Worm (Caenorhabditis elegans) whole organism, L2 larva: ENCODE results near the gene D1079.1.

Experiments
- F13H6.1 ChIP-seq: sonication (generic microtip); optimal IDR thresholded peaks from 2 replicates; lab custom pipeline; 2016; ENCODE audit warnings: missing genetic modification characterization, missing compliant biosample characterization
- R02D3.7 ChIP-seq: fragments of 150-350 bp; optimal IDR thresholded peaks from 2 replicates; lab custom pipeline; 2014; ENCODE audit warnings: missing biosample characterization, missing genetic modification characterization
- aly-2 ChIP-seq: fragments of 150-350 bp; optimal IDR thresholded peaks from 2 replicates; lab custom pipeline; 2014; ENCODE audit warnings: missing biosample characterization, missing genetic modification characterization
- ama-1 ChIP-seq: fragments of 150-350 bp; optimal IDR thresholded peaks from 2 replicates; lab custom pipeline; 2018; ENCODE audit warnings: inconsistent platforms
- ceh-16 ChIP-seq: fragments of 150-350 bp; optimal IDR thresholded peaks from 2 replicates; lab custom pipeline; 2014; ENCODE audit warnings: missing biosample characterization, missing genetic modification characterization
- ceh-82 ChIP-seq: fragments of 150-350 bp; optimal IDR thresholded peaks from 2 replicates; lab custom pipeline; 2014; ENCODE audit warnings: missing biosample characterization, missing genetic modification characterization
- crh-2 ChIP-seq: sonication (generic microtip); optimal IDR thresholded peaks from 2 replicates; lab custom pipeline; 2017; ENCODE audit warnings: missing biosample characterization, missing genetic modification characterization
- dmd-4 ChIP-seq: sonication (generic microtip); optimal IDR thresholded peaks from 2 replicates; lab custom pipeline; 2017; ENCODE audit warnings: missing biosample characterization, missing genetic modification characterization
- egl-27 ChIP-seq: sonication (generic microtip); optimal IDR thresholded peaks from 3 replicates; lab custom pipeline; 2017; ENCODE audit warnings: missing biosample characterization, missing genetic modification reagents, missing genetic modification characterization
- elt-1 ChIP-seq: fragments of 150-350 bp; optimal IDR thresholded peaks from 2 replicates; lab custom pipeline; 2014; ENCODE audit warnings: missing biosample characterization, missing genetic modification characterization
- elt-3 ChIP-seq: sonication (generic microtip); optimal IDR thresholded peaks from 2 replicates; lab custom pipeline; 2017; ENCODE audit warnings: missing biosample characterization, missing genetic modification characterization
- fos-1 ChIP-seq: fragments of 150-350 bp; optimal IDR thresholded peaks from 2 replicates; lab custom pipeline; 2014; ENCODE audit warnings: missing biosample characterization, missing genetic modification characterization
- lin-11 ChIP-seq: fragments of 150-350 bp; sonication (generic microtip); optimal IDR thresholded peaks from 2 replicates; lab custom pipeline; 2014; ENCODE audit warnings: missing biosample characterization, missing genetic modification characterization, inconsistent platforms, mixed read lengths
- lin-13 ChIP-seq: fragments of 150-350 bp; optimal IDR thresholded peaks from 2 replicates; lab custom pipeline; 2014; ENCODE audit warnings: missing biosample characterization, missing genetic modification reagents, missing genetic modification characterization
- lsy-2 ChIP-seq, 2 experiments: fragments of 150-350 bp in 1 of 2; sonication (generic microtip) in 1 of 2; optimal IDR thresholded peaks; 2 replicates each; lab custom pipeline; 2014 to 2017; ENCODE audit warnings: missing biosample characterization in 2 of 2, missing genetic modification characterization in 2 of 2
- mbf-1 ChIP-seq: sonication (generic microtip); optimal IDR thresholded peaks from 2 replicates; lab custom pipeline; 2017; ENCODE audit warnings: missing biosample characterization, missing genetic modification characterization
- nhr-12 ChIP-seq: fragments of 150-350 bp; optimal IDR thresholded peaks from 2 replicates; lab custom pipeline; 2014; ENCODE audit warnings: missing biosample characterization, missing genetic modification characterization
- nhr-129 ChIP-seq: fragments of 150-350 bp; optimal IDR thresholded peaks from 2 replicates; lab custom pipeline; 2014; ENCODE audit warnings: missing biosample characterization, missing genetic modification characterization
- nhr-21 ChIP-seq: fragments of 150-350 bp; optimal IDR thresholded peaks from 2 replicates; lab custom pipeline; 2014; ENCODE audit warnings: missing biosample characterization, missing genetic modification characterization
- nhr-237 ChIP-seq: fragments of 150-350 bp; optimal IDR thresholded peaks from 2 replicates; lab custom pipeline; 2014; ENCODE audit warnings: missing biosample characterization, missing genetic modification characterization
- nhr-25 ChIP-seq: fragments of 150-350 bp; sonication (generic microtip); optimal IDR thresholded peaks from 3 replicates; lab custom pipeline; 2014; ENCODE audit warnings: missing biosample characterization, missing genetic modification characterization
- nhr-6 ChIP-seq: fragments of 150-350 bp; optimal IDR thresholded peaks from 2 replicates; lab custom pipeline; 2014; ENCODE audit warnings: missing biosample characterization, missing genetic modification characterization
- nhr-77 ChIP-seq: fragments of 150-350 bp; optimal IDR thresholded peaks from 2 replicates; lab custom pipeline; 2014; ENCODE audit warnings: missing biosample characterization, missing genetic modification characterization
- sem-4 ChIP-seq: fragments of 150-350 bp; optimal IDR thresholded peaks from 2 replicates; lab custom pipeline; 2014; ENCODE audit warnings: missing biosample characterization, missing genetic modification reagents, missing genetic modification characterization
- skn-1 ChIP-seq: sonication (generic microtip); optimal IDR thresholded peaks from 2 replicates; lab custom pipeline; 2017; ENCODE audit warnings: missing biosample characterization, missing genetic modification characterization
- sma-9 ChIP-seq, 2 experiments: fragments of 150-350 bp in 1 of 2; sonication (generic microtip) in 1 of 2; optimal IDR thresholded peaks; 2 replicates each; lab custom pipeline; 2014 to 2016; ENCODE audit warnings: missing genetic modification characterization in 2 of 2, mild to moderate bottlenecking in 1 of 2, missing biosample characterization in 1 of 2, missing compliant biosample characterization in 1 of 2, missing genetic modification reagents in 1 of 2, moderate library complexity in 1 of 2
- snpc-4 ChIP-seq: fragments of 150-350 bp; optimal IDR thresholded peaks from 2 replicates; lab custom pipeline; 2014; ENCODE audit warnings: missing biosample characterization, missing genetic modification characterization
- unc-55 ChIP-seq: fragments of 150-350 bp; sonication (generic microtip); optimal IDR thresholded peaks from 3 replicates; lab custom pipeline; 2014; ENCODE audit warnings: missing biosample characterization, missing genetic modification reagents, missing genetic modification characterization
- unc-62 ChIP-seq: fragments of 150-350 bp; optimal IDR thresholded peaks from 2 replicates; lab custom pipeline; 2014; ENCODE audit warnings: missing biosample characterization, missing genetic modification reagents, missing genetic modification characterization
- zag-1 ChIP-seq: fragments of 150-350 bp; optimal IDR thresholded peaks from 2 replicates; lab custom pipeline; 2014; ENCODE audit warnings: missing biosample characterization, missing genetic modification characterization
- ztf-11 ChIP-seq: sonication (generic microtip); optimal IDR thresholded peaks from 2 replicates; lab custom pipeline; 2017; ENCODE audit warnings: missing biosample characterization, missing genetic modification characterization
- ztf-4 ChIP-seq: fragments of 150-350 bp; optimal IDR thresholded peaks from 2 replicates; lab custom pipeline; 2014; ENCODE audit warnings: missing biosample characterization, missing genetic modification characterization

The D1079.1 gene

ce11 chrX:4434577-4434976, 31.6 kb downstream of the D1079.1 start:
- TF ChIP-seq lin-13 (GFP tag; lab: Kevin White, UChicago): no peak
- no peak for TF ChIP-seq elt-3 (tag; lab: Kevin White, UChicago)
- TF ChIP-seq F13H6.1 (tag; lab: Kevin White, UChicago): no peak
- TF ChIP-seq nhr-129: peak; percentile 8
- TF ChIP-seq ztf-4: no peak
- no peak for TF ChIP-seq nhr-6 (tag; lab: Kevin White, UChicago)
- TF ChIP-seq R02D3.7 (tag; lab: Kevin White, UChicago): no peak
- no peak for TF ChIP-seq ceh-82 (tag; lab: Kevin White, UChicago)
- TF ChIP-seq dmd-4 (tag; lab: Kevin White, UChicago): no peak
- TF ChIP-seq elt-1 (tag; lab: Kevin White, UChicago): no peak
- TF ChIP-seq ama-1: no peak
- no peak for TF ChIP-seq fos-1 (tag; lab: Kevin White, UChicago)
- TF ChIP-seq unc-55 (GFP tag; lab: Kevin White, UChicago): peak; percentile 18
- TF ChIP-seq egl-27 (tag; lab: Kevin White, UChicago): no peak
- no peak for TF ChIP-seq ceh-16 (tag; lab: Kevin White, UChicago)
- TF ChIP-seq zag-1 (tag; lab: Kevin White, UChicago): peak; percentile 8
- TF ChIP-seq nhr-25 (tag; lab: Kevin White, UChicago): no peak
- no peak for TF ChIP-seq nhr-77 (tag; lab: Kevin White, UChicago)
- no peak for TF ChIP-seq skn-1 (tag; lab: Kevin White, UChicago)

ce11 chrX:4435396-4435795, 32.4 kb downstream of the D1079.1 start:
- TF ChIP-seq lsy-2 (tag; optimal IDR thresholded peaks at IDR 0.05; lab: Kevin White, UChicago) (no peak), nhr-21 (no peak), aly-2 (tag; lab: Kevin White, UChicago) (no peak), lin-13 (GFP tag; lab: Kevin White, UChicago) (no peak)

DNA sequence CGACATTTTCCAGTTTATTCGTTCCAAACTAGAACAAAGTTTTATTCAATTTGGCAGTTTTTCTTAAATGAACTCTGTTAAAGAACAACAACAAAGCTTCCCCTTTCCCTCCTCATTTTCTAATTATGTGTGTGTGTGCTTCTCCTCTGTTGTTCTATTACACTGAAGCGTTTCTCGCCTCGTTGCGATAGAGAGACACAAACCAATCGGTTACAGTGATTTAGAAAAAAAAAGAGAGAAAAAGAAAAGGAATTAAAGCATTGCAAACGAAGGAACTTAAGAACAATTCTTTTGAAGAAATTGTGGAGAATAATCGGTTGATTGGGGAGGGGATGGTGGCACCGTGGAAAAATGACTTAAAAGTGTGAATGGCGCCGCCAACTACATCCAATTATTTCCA, 34.6 kb downstream of the D1079.1 start, which contains the start of gene cest-26:
TSS of gene cest-26 (minus strand) at position 101 of the 400 bp plus-strand sequence.
- TF ChIP-seq lin-11 (tag; lab: Kevin White, UChicago): no peak
- peak; percentile 12 for TF ChIP-seq crh-2
- TF ChIP-seq nhr-237 (tag; lab: Kevin White, UChicago): no peak
- peak; percentile 20 for TF ChIP-seq fos-1 (tag; lab: Kevin White, UChicago)

DNA sequence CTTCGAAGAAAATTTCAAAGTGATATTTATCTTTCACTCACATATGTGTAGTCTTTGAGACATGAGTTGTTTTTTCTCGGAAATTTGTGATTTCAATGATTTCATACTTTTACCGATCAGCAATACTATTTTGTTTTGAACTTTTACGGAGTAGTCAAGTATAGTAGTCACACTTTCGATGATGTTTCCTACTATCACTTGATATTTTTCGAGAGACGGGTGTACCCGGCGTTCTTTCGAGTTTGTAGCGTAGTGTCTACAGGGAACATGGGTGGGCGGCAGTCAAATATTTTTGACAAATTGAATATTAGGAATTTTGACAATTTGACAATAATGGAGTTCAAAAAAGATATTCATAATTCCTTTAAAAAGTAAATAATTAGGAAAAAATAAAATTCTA, 35.9 kb downstream of the D1079.1 start:
- no peak for TF ChIP-seq sem-4 (tag; lab: Kevin White, UChicago)
- no peak for TF ChIP-seq ceh-82 (tag; lab: Kevin White, UChicago)
- TF ChIP-seq unc-62 (GFP tag; lab: Kevin White, UChicago): no peak
- no peak for TF ChIP-seq ztf-11 (tag; lab: Kevin White, UChicago)
- no peak for TF ChIP-seq nhr-12 (tag; lab: Kevin White, UChicago)
- no peak for TF ChIP-seq sma-9 (GFP tag; optimal IDR thresholded peaks at IDR 0.05; lab: Kevin White, UChicago)
- no peak for TF ChIP-seq sma-9 (tag; optimal IDR thresholded peaks at IDR 0.05; lab: Kevin White, UChicago)

DNA sequence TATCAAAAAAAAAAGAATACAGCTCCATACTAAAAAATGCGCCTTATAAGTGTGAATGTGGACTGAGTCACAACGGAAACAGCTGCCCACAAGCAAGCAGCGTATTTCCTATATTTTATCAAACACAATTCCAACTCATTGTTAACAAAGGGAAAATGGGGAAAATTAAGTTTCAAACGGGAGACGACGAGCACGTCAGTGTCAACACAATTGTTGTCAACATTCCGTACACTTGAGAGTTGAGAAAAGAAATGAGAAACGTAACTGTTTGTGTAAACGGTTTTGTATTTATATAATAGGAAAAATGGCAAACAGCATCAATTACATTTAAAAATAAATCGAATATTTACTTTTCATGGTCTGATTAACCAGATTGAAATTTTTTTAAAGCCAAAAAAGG, 36.7 kb downstream of the D1079.1 start:
- TF ChIP-seq mbf-1 (tag; lab: Kevin White, UChicago) (no peak), F13H6.1 (tag; lab: Kevin White, UChicago) (peak; percentile 2), skn-1 (tag; lab: Kevin White, UChicago) (no peak), fos-1 (tag; lab: Kevin White, UChicago) (peak; percentile 29)

DNA sequence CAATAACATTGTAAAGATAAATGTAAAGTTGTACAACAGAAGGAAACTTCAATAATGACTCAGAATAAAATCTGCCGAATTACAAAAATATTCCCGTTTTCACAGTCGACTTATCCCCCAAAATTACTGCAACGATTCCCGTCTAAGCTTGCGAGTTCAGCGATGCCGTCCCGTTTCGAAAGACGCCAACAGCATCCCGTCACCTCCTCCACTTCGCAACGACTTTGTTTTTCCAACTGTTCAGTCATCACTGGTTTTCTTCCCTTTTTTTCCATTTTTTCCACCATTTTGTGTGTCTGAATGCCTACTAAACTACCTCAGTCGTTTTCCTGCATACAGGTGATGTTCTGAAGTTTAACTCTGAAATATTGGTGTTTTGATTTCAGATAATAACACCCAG, 37.7 kb downstream of the D1079.1 start, which contains the start of gene F15A8.1:
TSS of gene F15A8.1 (plus strand) at position 301 of the 400 bp plus-strand sequence.
- no peak for TF ChIP-seq snpc-4 (tag; lab: Kevin White, UChicago)
- TF ChIP-seq nhr-77 (tag; lab: Kevin White, UChicago): no peak
- TF ChIP-seq ztf-4: no peak
- TF ChIP-seq, all 48 proteins: peak for 0
